Worm (Caenorhabditis elegans) whole organism, midembryonic: ENCODE data around the gene C02H6.3.

Source experiments
- T22C8.4 ChIP-seq: fragments of 200-800 bp; sonication (Bioruptor generic); IDR thresholded peaks from 2 replicates; pipeline ENCODE4 v1.3.6; 2022; ENCODE audit warnings: missing genetic modification characterization, missing compliant biosample characterization
- cog-1 ChIP-seq: sonication (generic microtip); optimal IDR thresholded peaks from 2 replicates; lab custom pipeline; 2016; ENCODE audit warnings: missing genetic modification characterization, missing compliant biosample characterization
- flt-1 ChIP-seq: fragments of 200-800 bp; sonication (Bioruptor generic); IDR thresholded peaks from 2 replicates; pipeline ENCODE4 v1.3.6; 2022; ENCODE audit warnings: missing genetic modification characterization, missing compliant biosample characterization
- klf-2 ChIP-seq: fragments of 200-800 bp; sonication (Bioruptor generic); conservative IDR thresholded peaks from 2 replicates; pipeline ENCODE4 v1.3.6; 2022; ENCODE audit warnings: missing genetic modification reagents, missing genetic modification characterization, missing compliant biosample characterization
- med-1 ChIP-seq: sonication (generic microtip); optimal IDR thresholded peaks from 2 replicates; lab custom pipeline; 2017; ENCODE audit warnings: missing genetic modification characterization, mild to moderate bottlenecking, missing compliant biosample characterization, antibody characterized with exemption, missing genetic modification reagents; ENCODE audit not compliant: insufficient read depth
- ref-1 ChIP-seq: fragments of 200-800 bp; sonication (Bioruptor generic); conservative IDR thresholded peaks from 2 replicates; pipeline ENCODE4 v1.3.6; 2022; ENCODE audit warnings: missing genetic modification reagents, missing genetic modification characterization, missing compliant biosample characterization
- tab-1 ChIP-seq: fragments of 200-800 bp; sonication (Bioruptor generic); IDR thresholded peaks from 2 replicates; pipeline ENCODE4 v1.3.6; 2022; ENCODE audit warnings: missing genetic modification characterization, missing compliant biosample characterization
- ztf-23 ChIP-seq: fragments of 200-800 bp; sonication (Bioruptor generic); IDR thresholded peaks from 2 replicates; pipeline ENCODE4 v1.3.6; 2022; ENCODE audit warnings: missing genetic modification reagents, missing genetic modification characterization, missing compliant biosample characterization
- ztf-29 ChIP-seq: fragments of 200-800 bp; sonication (Bioruptor generic); IDR thresholded peaks from 2 replicates; pipeline ENCODE4 v1.3.6; 2022; ENCODE audit warnings: missing genetic modification reagents, missing genetic modification characterization, missing compliant biosample characterization

ce11 chrV:7435376-7436204 is 47.9 kb upstream of the C02H6.3 start, which contains the start of the genes ddo-2 and F25E5.8:
- TF ChIP-seq ztf-29 (GFP tag; lab: Robert Waterston, UW) (no peak), ztf-23 (GFP tag; lab: Robert Waterston, UW) (no peak), med-1 (GFP tag; lab: Kevin White, UChicago) (no peak), flt-1 (GFP tag; lab: Robert Waterston, UW) (no peak), tab-1 (GFP tag; lab: Robert Waterston, UW) (no peak), cog-1 (tag; lab: Kevin White, UChicago) (no peak), T22C8.4 (GFP tag; lab: Robert Waterston, UW) (no peak), klf-2 (GFP tag; lab: Robert Waterston, UW) (no peak), ref-1 (GFP tag; lab: Robert Waterston, UW) (no peak)
